Worm (Caenorhabditis elegans) whole organism, L4 larva: ENCODE measurements around the gene math-39.

Experiments used
- F44E2.7 ChIP-seq: fragments of 200-800 bp; sonication (Bioruptor generic); IDR thresholded peaks from 2 replicates; pipeline ENCODE4 v2.1.2; 2022; ENCODE audit warnings: missing genetic modification characterization, missing compliant biosample characterization
- Y105C5A.15 ChIP-seq: fragments of 200-800 bp; sonication (Bioruptor generic); IDR thresholded peaks from 2 replicates; pipeline ENCODE4 v1.3.6; 2022; ENCODE audit warnings: missing genetic modification characterization, missing compliant biosample characterization
- Y5F2A.4 ChIP-seq: fragments of 200-800 bp; sonication (Bioruptor generic); optimal IDR thresholded peaks from 2 replicates; lab custom pipeline; 2018; ENCODE audit warnings: mild to moderate bottlenecking, missing genetic modification characterization, missing compliant biosample characterization
- aha-1 ChIP-seq: fragments of 150-350 bp; peaks from one replicate; lab custom pipeline; 2014; ENCODE audit warnings: missing biosample characterization, missing genetic modification characterization
- attf-4 ChIP-seq: sonication (generic microtip); optimal IDR thresholded peaks from 3 replicates; lab custom pipeline; 2017; ENCODE audit warnings: missing biosample characterization, missing genetic modification characterization
- ceh-28 ChIP-seq: fragments of 150-350 bp; optimal IDR thresholded peaks from 2 replicates; lab custom pipeline; 2014; ENCODE audit warnings: missing biosample characterization, missing genetic modification reagents, missing genetic modification characterization
- ceh-32 ChIP-seq: sonication (generic microtip); optimal IDR thresholded peaks from 2 replicates; lab custom pipeline; 2016; ENCODE audit warnings: mild to moderate bottlenecking, missing genetic modification characterization, missing compliant biosample characterization; ENCODE audit not compliant: poor library complexity
- daf-12 ChIP-seq: fragments of 150-350 bp; optimal IDR thresholded peaks from 2 replicates; lab custom pipeline; 2014; ENCODE audit warnings: missing biosample characterization, missing genetic modification reagents, missing genetic modification characterization
- daf-16 ChIP-seq, 3 experiments: sonication (generic microtip); optimal IDR thresholded peaks; 2 replicates each; lab custom pipeline; 2016 to 2017; ENCODE audit warnings: missing genetic modification characterization in 3 of 3, missing genetic modification reagents in 3 of 3, mild to moderate bottlenecking in 2 of 3, missing compliant biosample characterization in 2 of 3, missing biosample characterization in 1 of 3, moderate library complexity in 1 of 3
- daf-8 ChIP-seq: fragments of 200-800 bp; sonication (Bioruptor generic); IDR thresholded peaks from 2 replicates; pipeline ENCODE4 v1.3.6; 2022; ENCODE audit warnings: missing genetic modification characterization, missing compliant biosample characterization
- dmd-6 ChIP-seq: fragments of 200-800 bp; sonication (Bioruptor generic); IDR thresholded peaks from 2 replicates; pipeline ENCODE4 v1.3.6; 2022; ENCODE audit warnings: missing genetic modification reagents, missing genetic modification characterization, missing compliant biosample characterization
- duxl-1 ChIP-seq: sonication (generic microtip); optimal IDR thresholded peaks from 2 replicates; lab custom pipeline; 2016; ENCODE audit warnings: mild to moderate bottlenecking, missing genetic modification characterization, moderate library complexity, missing compliant biosample characterization; ENCODE audit not compliant: poor library complexity
- dve-1 ChIP-seq: sonication (generic microtip); optimal IDR thresholded peaks from 2 replicates; lab custom pipeline; 2017; ENCODE audit warnings: antibody characterized with exemption, mild to moderate bottlenecking, missing genetic modification characterization, missing compliant biosample characterization; ENCODE audit not compliant: insufficient read depth
- egl-27 ChIP-seq: sonication (generic microtip); optimal IDR thresholded peaks from 3 replicates; lab custom pipeline; 2017; ENCODE audit warnings: missing biosample characterization, missing genetic modification reagents, missing genetic modification characterization
- egl-43 ChIP-seq: fragments of 200-800 bp; sonication (Bioruptor generic); IDR thresholded peaks from 2 replicates; pipeline ENCODE4 v1.3.6; 2022; ENCODE audit warnings: missing genetic modification reagents, missing genetic modification characterization, missing compliant biosample characterization
- fkh-10 ChIP-seq: fragments of 150-350 bp; optimal IDR thresholded peaks from 2 replicates; lab custom pipeline; 2014; ENCODE audit warnings: missing biosample characterization, missing genetic modification reagents, missing genetic modification characterization
- hlh-11 ChIP-seq: fragments of 200-800 bp; sonication (Bioruptor generic); optimal IDR thresholded peaks from 2 replicates; lab custom pipeline; 2018; ENCODE audit warnings: mild to moderate bottlenecking, missing genetic modification characterization, missing compliant biosample characterization
- hlh-30 ChIP-seq: sonication (generic microtip); optimal IDR thresholded peaks from 2 replicates; lab custom pipeline; 2017; ENCODE audit warnings: antibody characterized with exemption, mild to moderate bottlenecking, missing genetic modification characterization, missing compliant biosample characterization; ENCODE audit not compliant: insufficient read depth
- jun-1 ChIP-seq: fragments of 150-350 bp; optimal IDR thresholded peaks from 2 replicates; lab custom pipeline; 2014; ENCODE audit warnings: missing biosample characterization, missing genetic modification reagents, missing genetic modification characterization
- lin-1 ChIP-seq: fragments of 200-800 bp; sonication (Bioruptor generic); IDR thresholded peaks from 2 replicates; pipeline ENCODE4 v1.3.6; 2022; ENCODE audit warnings: missing genetic modification reagents, missing genetic modification characterization, missing compliant biosample characterization
- lin-38 ChIP-seq: fragments of 200-800 bp; sonication (Bioruptor generic); IDR thresholded peaks from 2 replicates; pipeline ENCODE4 v1.3.6; 2022; ENCODE audit warnings: missing genetic modification reagents, missing genetic modification characterization, missing compliant biosample characterization
- madf-9 ChIP-seq: fragments of 200-800 bp; sonication (Bioruptor generic); conservative IDR thresholded peaks from 2 replicates; pipeline ENCODE4 v1.3.6; 2022; ENCODE audit warnings: missing genetic modification reagents, missing genetic modification characterization, missing compliant biosample characterization
- mdl-1 ChIP-seq, 2 experiments: fragments of 150-350 bp in 1 of 2; sonication (generic microtip) in 1 of 2; optimal IDR thresholded peaks; 2 replicates each; lab custom pipeline; 2014 to 2017; ENCODE audit warnings: missing biosample characterization in 2 of 2, missing genetic modification characterization in 2 of 2
- mxl-3 ChIP-seq: fragments of 200-800 bp; sonication (Bioruptor generic); optimal IDR thresholded peaks from 2 replicates; lab custom pipeline; 2018; ENCODE audit warnings: mild to moderate bottlenecking, missing genetic modification characterization, missing compliant biosample characterization
- nhr-11 ChIP-seq: fragments of 150-350 bp; optimal IDR thresholded peaks from 2 replicates; lab custom pipeline; 2014; ENCODE audit warnings: missing biosample characterization, missing genetic modification characterization
- nhr-28 ChIP-seq: fragments of 150-350 bp; optimal IDR thresholded peaks from 2 replicates; lab custom pipeline; 2014; ENCODE audit warnings: missing biosample characterization, missing genetic modification characterization
- nhr-41 ChIP-seq: fragments of 200-800 bp; sonication (Bioruptor generic); IDR thresholded peaks from 2 replicates; pipeline ENCODE4 v1.3.6; 2022; ENCODE audit warnings: missing genetic modification reagents, missing genetic modification characterization, missing compliant biosample characterization
- nhr-42 ChIP-seq: fragments of 200-800 bp; sonication (Bioruptor generic); IDR thresholded peaks from 2 replicates; pipeline ENCODE4 v1.3.6; 2022; ENCODE audit warnings: missing genetic modification characterization, missing compliant biosample characterization
- nhr-6 ChIP-seq: fragments of 150-350 bp; optimal IDR thresholded peaks from 2 replicates; lab custom pipeline; 2014; ENCODE audit warnings: missing biosample characterization, missing genetic modification characterization
- nhr-77 ChIP-seq: fragments of 150-350 bp; optimal IDR thresholded peaks from 2 replicates; lab custom pipeline; 2014; ENCODE audit warnings: missing biosample characterization, missing genetic modification characterization
- php-3 ChIP-seq: fragments of 200-800 bp; sonication (Bioruptor generic); IDR thresholded peaks from 2 replicates; pipeline ENCODE4 v1.3.6; 2022; ENCODE audit warnings: missing genetic modification reagents, missing genetic modification characterization, missing compliant biosample characterization
- pqm-1 ChIP-seq: sonication (generic microtip); optimal IDR thresholded peaks from 2 replicates; lab custom pipeline; 2017; ENCODE audit warnings: missing biosample characterization, missing genetic modification characterization
- rbr-2 ChIP-seq: sonication (generic microtip); optimal IDR thresholded peaks from 2 replicates; lab custom pipeline; 2016; ENCODE audit warnings: missing genotype, missing genetic modification characterization, missing compliant biosample characterization
- set-16 ChIP-seq: fragments of 200-800 bp; sonication (Bioruptor generic); IDR thresholded peaks from 2 replicates; pipeline ENCODE4 v1.3.6; 2022; ENCODE audit warnings: missing genetic modification reagents, missing genetic modification characterization, missing compliant biosample characterization
- snpc-1.2 ChIP-seq: fragments of 200-800 bp; sonication (Bioruptor generic); IDR thresholded peaks from 2 replicates; pipeline ENCODE4 v1.3.6; 2022; ENCODE audit warnings: missing genetic modification reagents, missing genetic modification characterization, missing compliant biosample characterization
- tag-97 ChIP-seq: fragments of 200-800 bp; sonication (Bioruptor generic); IDR thresholded peaks from 2 replicates; pipeline ENCODE4 v1.3.6; 2022; ENCODE audit warnings: missing genetic modification characterization, missing compliant biosample characterization
- tra-1 ChIP-seq: fragments of 200-800 bp; sonication (Bioruptor generic); IDR thresholded peaks from 2 replicates; pipeline ENCODE4 v1.3.6; 2022; ENCODE audit warnings: missing genetic modification reagents, missing genetic modification characterization, missing compliant biosample characterization
- unc-62 ChIP-seq, 3 experiments: fragments of 150-350 bp in 1 of 3; sonication (generic microtip); optimal IDR thresholded peaks in 2 of 3; peaks in 1 of 3; 1 replicate in 1 of 3; 2 replicates in 2 of 3; lab custom pipeline; 2014 to 2017; ENCODE audit warnings: missing biosample characterization in 3 of 3, missing genetic modification characterization in 3 of 3, missing genetic modification reagents in 3 of 3, missing genotype in 1 of 3
- zip-2 ChIP-seq: fragments of 150-350 bp; optimal IDR thresholded peaks from 2 replicates; lab custom pipeline; 2014; ENCODE audit warnings: missing biosample characterization, missing genetic modification characterization

Gene math-39

DNA sequence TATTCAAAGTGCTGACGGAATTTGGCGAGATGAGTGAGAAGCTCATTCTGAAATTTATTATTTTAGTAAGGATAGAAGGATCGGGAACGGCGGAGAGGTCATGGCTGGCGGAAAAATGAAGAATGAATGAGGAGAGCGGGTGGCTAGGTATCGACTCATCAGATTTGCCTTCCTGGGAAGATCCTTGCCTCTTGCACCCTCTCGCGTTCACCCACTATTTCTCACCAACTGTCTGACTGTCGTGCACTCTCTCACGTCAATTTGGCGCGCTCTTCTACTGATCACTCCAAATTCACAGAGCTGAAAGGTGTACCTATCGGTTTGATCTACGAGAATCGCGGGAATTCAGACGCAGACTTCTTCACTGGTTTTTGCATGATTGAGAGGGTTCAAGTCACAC, 16.0 kb downstream of the math-39 start, which contains the start of gene fbxb-97:
Gene fbxb-97, minus strand, starts transcription at position 53 of the 400 bp plus-strand sequence.
- TF ChIP-seq unc-62 (GFP tag; optimal IDR thresholded peaks at IDR 0.05 in 1 of 2; lab: Kevin White, UChicago) (peak in 1 of 2 experiments; percentile 10), unc-62 (tag; optimal IDR thresholded peaks at IDR 0.05; lab: Kevin White, UChicago) (no peak), zip-2 (tag; lab: Kevin White, UChicago) (no peak), attf-4 (tag; lab: Kevin White, UChicago) (no peak), ceh-32 (tag; lab: Kevin White, UChicago) (no peak), nhr-28 (tag; lab: Kevin White, UChicago) (no peak), nhr-41 (GFP tag; lab: Robert Waterston, UW) (no peak), nhr-77 (tag; lab: Kevin White, UChicago) (no peak), snpc-1.2 (GFP tag; lab: Robert Waterston, UW) (no peak), egl-43 (0 out of 2 replicates have a peak, but pooled peaks have one; percentile 51), duxl-1 (tag; lab: Kevin White, UChicago) (peak; percentile 91), Y5F2A.4 (GFP tag; lab: Kevin White, UChicago) (no peak)

DNA sequence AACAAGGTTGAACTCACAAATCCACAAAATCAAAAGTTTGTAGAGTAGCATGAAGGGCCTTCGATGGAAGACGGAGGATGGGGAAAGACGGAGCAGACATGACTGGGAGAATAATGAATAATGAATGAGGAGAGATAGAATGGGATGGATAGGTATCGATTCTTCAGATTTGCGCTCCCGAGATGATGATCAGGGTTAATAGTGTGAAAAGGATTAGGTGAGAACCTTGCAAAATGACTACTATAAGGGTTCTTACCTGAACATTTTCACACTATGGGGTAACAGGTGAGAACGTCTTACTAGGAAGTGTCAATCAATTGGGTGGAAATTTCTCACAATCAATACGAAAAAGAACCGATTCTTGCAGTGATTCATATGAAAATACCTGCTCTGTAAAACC, 18.2 kb downstream of the math-39 start, which contains the start of gene fbxb-96:
Gene fbxb-96, minus strand, starts transcription at position 101 of the 400 bp plus-strand sequence.
- TF ChIP-seq ceh-28 (tag; lab: Kevin White, UChicago) (no peak), nhr-77 (tag; lab: Kevin White, UChicago) (no peak), lin-38 (GFP tag; lab: Robert Waterston, UW) (no peak), Y105C5A.15 (no peak), set-16 (GFP tag; lab: Robert Waterston, UW) (no peak), fkh-10 (GFP tag; lab: Kevin White, UChicago) (no peak), F44E2.7 (GFP tag; lab: Robert Waterston, UW) (no peak), nhr-41 (GFP tag; lab: Robert Waterston, UW) (no peak), egl-27 (tag; lab: Kevin White, UChicago) (no peak), daf-12 (no peak), dve-1 (no peak), tag-97 (GFP tag; lab: Robert Waterston, UW) (no peak), rbr-2 (tag; lab: Kevin White, UChicago) (no peak), aha-1 (tag; lab: Kevin White, UChicago) (no peak), mdl-1 (tag; optimal IDR thresholded peaks at IDR 0.05; lab: Kevin White, UChicago) (no peak)

DNA sequence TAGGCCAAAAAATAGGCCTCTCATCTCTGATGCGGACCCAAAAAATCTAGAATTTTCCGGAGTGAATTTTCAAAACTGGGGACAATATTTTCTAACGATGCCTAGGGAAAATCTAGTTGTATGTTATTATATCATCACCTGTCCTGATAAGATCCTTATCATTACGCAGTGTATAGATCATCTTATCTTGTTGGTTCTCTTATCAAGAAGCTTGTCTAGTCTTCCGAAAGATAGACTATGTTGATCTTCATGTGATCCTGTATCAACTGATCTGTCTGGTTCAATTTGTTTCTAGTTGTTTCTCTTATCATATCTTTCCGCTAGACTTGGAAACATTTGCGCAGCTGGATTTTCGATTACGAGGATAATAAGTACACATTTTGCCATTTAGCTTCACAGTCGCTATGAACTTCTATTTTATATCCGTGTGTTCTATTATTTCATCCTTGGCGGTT, 18.7 kb downstream of the math-39 start, which contains the start of gene C52E2.3:
Gene C52E2.3, plus strand, starts transcription at position 405 of the 455 bp plus-strand sequence.
- TF ChIP-seq hlh-11 (peak; percentile 6), lin-1 (GFP tag; lab: Robert Waterston, UW) (no peak)

DNA sequence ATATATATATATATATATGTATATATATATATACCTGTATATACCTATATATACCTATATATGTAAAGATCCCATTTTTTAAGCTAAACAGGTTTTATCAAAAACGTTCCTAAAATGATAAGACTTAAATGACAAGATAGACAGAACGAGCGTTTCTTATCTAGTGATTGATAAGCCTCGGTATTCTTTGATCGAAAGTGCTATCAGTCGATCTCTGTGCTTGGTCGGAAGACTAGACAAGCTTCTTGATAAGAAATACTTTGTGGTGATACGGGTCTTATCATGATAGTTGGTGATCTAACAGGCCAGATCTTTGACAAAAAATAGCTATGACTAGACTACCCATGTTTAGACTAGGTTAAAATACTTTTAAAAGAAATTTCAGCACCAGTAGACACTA, 19.6 kb downstream of the math-39 start:
- TF ChIP-seq nhr-42 (peak; percentile 52; the same call in 1 of the 2 replicates), attf-4 (tag; lab: Kevin White, UChicago) (no peak), madf-9 (GFP tag; lab: Robert Waterston, UW) (no peak), tra-1 (GFP tag; lab: Robert Waterston, UW) (peak; percentile 97), pqm-1 (tag; lab: Kevin White, UChicago) (peak; percentile 99), nhr-28 (tag; lab: Kevin White, UChicago) (peak; percentile 96), mxl-3 (peak; percentile 47), lin-1 (GFP tag; lab: Robert Waterston, UW) (peak; percentile 97), php-3 (GFP tag; lab: Robert Waterston, UW) (peak; percentile 90), jun-1 (tag; lab: Kevin White, UChicago) (peak; percentile 34), duxl-1 (tag; lab: Kevin White, UChicago) (peak; percentile 87), nhr-77 (tag; lab: Kevin White, UChicago) (peak; percentile 94), aha-1 (tag; lab: Kevin White, UChicago) (peak; percentile 38), hlh-11 (peak; percentile 92), dmd-6 (GFP tag; lab: Robert Waterston, UW) (peak; percentile 99), nhr-6 (tag; lab: Kevin White, UChicago) (peak; percentile 57), daf-16 (GFP tag; optimal IDR thresholded peaks at IDR 0.05; lab: Kevin White, UChicago) (no peak), daf-16 (tag; optimal IDR thresholded peaks at IDR 0.05; lab: Kevin White, UChicago) (peak; percentile 85), hlh-30 (tag; lab: Kevin White, UChicago) (peak; percentile 2), zip-2 (tag; lab: Kevin White, UChicago) (no peak), mdl-1 (tag; optimal IDR thresholded peaks at IDR 0.05; lab: Kevin White, UChicago) (peak in 1 of 2 experiments; percentile 43), daf-8 (no peak), nhr-11 (no peak)
